Worm (Caenorhabditis elegans): ENCODE data around the gene srw-44.

ce11 chrV:16682886-16683285, 2.8 kb downstream of the srw-44 start, which contains the start of gene srw-36:
- TF ChIP-seq ets-4 (GFP tag; optimal IDR thresholded peaks at IDR 0.05) (no peak), atf-7 (tag; optimal IDR thresholded peaks at IDR 0.05) (no peak), nhr-120 (GFP tag; IDR thresholded peaks at IDR 0.05) (no peak), hsf-1 (GFP tag; IDR thresholded peaks at IDR 0.05) (no peak), K12H6.12 (tag; optimal IDR thresholded peaks at IDR 0.05) (no peak), tbp1 (GFP tag; optimal IDR thresholded peaks at IDR 0.05) (no peak), cebp-2 (GFP tag; IDR thresholded peaks at IDR 0.05) (no peak), efl-1 (GFP tag; optimal IDR thresholded peaks at IDR 0.05) (no peak), somi-1 (GFP tag; optimal IDR thresholded peaks at IDR 0.05) (no peak), lsl-1 (GFP tag; optimal IDR thresholded peaks at IDR 0.05) (no peak)
